Fruit fly (Drosophila melanogaster): Measurements from ENCODE around the gene fz.

The fz gene

dm6 chr3L:14274088-14275058 is at the start of gene fz:
Gene fz, plus strand, starts transcription at chr3L:14274343.
- no peak for TF ChIP-seq noc (tag; optimal IDR thresholded peaks at IDR 0.05)

DNA sequence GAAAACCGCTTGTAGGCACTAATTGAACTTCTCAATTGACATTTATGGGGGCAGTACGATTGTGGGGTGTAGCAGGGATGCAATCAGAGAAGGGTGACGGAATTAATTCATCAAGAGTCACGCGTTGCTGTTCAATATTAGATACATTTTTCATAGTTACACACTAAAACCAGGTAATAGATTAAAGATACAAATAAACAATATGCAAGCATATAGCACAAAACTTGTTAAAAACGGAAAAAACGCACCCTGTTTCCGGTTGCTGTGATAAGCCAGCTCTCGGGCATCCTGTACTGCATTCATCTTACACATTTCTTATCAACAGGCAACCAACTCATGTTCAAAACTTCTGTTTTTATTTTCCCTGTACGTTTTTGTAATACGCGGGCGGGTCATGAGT is 45.1 kb upstream of the fz start:
- no peak for TF ChIP-seq noc (tag; optimal IDR thresholded peaks at IDR 0.05)

DNA sequence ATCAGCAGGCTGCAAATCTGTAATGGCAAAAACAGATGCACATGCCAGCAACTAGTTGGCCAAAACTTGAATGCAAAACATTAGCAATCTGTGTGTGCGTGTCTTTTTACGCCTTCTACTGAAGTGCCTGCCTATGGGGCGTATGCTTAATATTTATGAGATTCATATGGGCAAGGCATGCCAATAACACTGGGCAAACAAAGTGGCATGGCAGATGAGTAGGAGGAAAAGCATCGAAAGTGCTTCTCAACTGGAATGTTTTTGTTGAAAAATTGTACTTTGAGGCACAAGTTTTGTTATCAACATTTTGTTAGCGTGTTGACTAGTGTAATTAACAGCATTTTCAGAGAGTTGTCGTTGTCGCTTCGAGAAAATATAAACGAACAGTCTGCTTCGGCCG is 44.7 kb upstream of the fz start:
- no peak for TF ChIP-seq noc (tag; optimal IDR thresholded peaks at IDR 0.05)

dm6 chr3L:14233169-14233568 is 41.0 kb upstream of the fz start, which contains the start of gene CG7924:
Gene CG7924, plus strand, starts transcription at chr3L:14233469.
- no peak for TF ChIP-seq noc (tag; optimal IDR thresholded peaks at IDR 0.05)

DNA sequence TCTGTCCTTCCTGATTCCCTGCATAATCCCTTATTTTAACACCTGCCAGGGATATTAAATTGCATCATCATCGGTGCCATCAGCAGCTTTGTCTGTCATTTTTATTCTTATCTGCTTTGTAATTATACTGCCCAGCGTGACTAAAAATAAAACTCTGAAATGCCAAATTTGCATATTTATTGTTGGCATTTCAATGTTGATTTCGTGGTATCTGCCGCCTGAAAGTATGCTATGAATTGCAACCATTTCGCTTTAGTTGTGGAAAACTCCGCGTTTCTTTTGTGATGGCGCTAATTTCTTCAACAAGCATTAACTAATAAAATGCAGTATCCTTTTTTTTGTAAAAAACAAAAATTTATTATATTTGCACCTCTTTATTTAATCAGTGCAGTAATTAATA is 38.3 kb upstream of the fz start, which contains the start of gene CG34244:
Gene CG34244 (minus strand): TSS at position 122 of the 400 bp plus-strand sequence.
- TF ChIP-seq noc (tag; optimal IDR thresholded peaks at IDR 0.05), result no peak

dm6 chr3L:14236335-14236734 is 37.8 kb upstream of the fz start, which contains the start of gene CG7906:
Gene CG7906, plus strand, starts transcription at chr3L:14236635.
- no peak for TF ChIP-seq noc (tag; optimal IDR thresholded peaks at IDR 0.05)

dm6 chr3L:14239325-14239724 is 34.8 kb upstream of the fz start:
- TF ChIP-seq noc (tag; optimal IDR thresholded peaks at IDR 0.05), result no peak

DNA sequence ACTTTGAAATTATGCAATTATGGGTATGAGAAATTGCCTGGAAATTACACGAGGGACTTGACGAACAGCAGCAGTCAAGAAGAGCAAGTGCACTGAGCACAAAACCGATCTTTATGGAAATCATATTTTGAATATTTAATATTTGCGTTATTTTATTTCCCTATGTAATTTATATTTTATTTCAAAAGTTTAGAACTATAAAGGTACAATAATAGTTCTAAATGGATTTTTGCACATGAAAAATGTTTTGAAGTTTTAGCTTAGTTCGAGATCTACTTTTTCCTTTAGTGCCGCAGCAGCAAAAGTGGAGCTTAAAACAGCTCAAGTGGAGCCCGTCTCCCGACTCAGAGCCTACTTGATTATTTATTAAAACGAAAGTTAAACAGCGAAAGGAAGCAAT is 33.1 kb upstream of the fz start:
- TF ChIP-seq noc (tag; optimal IDR thresholded peaks at IDR 0.05), result no peak

dm6 chr3L:14253455-14253854 is 20.7 kb upstream of the fz start:
- no peak for TF ChIP-seq noc (tag; optimal IDR thresholded peaks at IDR 0.05)

DNA sequence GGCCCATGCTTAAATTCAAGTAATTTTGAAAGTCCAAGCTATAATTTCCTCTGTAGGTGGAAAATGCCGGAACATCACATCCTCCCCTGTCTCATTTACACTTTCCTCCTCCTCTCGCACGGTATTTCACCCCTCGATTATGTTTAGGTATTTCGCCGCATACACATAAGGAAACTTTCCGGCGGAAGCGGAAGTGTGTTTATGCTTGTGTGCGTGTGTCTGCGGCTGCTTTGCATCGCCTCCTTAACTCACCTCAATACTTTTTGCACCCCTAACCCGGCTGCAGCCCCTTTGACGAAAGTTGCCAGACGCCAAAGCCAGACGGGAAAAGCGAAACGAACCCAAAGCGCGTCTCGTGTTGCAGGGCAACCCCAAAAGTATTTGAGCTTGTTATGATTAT is 11.4 kb upstream of the fz start:
- TF ChIP-seq noc (tag; optimal IDR thresholded peaks at IDR 0.05), result no peak

DNA sequence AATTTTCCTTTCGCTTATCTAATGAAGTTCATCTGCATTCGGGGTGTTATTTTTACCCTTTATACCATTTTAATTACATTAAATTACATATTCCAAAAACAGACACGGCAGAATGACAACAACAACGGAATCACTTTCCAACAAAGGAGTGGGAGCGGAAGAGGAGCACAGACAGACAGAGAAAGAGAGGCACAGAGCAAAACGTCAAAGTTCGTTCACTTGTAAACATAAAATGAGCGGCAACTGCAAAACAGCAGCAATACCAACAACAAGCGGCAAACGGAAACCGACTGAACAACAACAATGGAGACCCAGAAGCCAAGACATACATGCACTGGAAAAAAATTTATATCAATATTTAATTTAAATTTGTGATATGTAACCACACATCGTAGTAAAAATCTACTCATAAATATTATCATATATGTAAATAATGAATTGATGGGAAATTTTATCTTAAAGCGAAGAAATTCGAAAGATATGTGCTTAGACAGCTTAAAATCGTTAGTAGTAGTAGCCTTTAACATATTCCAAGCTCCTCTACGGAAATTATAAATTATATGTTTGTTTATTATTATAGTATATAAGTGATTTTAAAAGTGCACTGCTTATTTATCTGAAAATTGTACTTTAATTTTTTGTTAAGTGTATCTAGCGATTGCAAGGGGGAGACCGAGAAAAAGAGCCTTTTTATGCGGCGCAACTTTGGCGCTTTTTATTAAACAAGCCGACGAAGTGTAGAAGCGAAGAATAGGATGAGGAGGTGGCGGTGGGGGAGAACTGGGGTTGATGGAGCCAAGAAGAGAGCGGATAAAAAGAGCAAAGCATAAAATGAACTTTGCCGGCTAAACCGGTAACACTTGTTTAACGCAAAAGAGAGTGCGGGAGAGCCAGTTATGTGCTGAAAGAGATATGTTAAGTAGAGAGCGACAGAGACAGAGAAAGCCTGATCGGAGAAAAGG is 1.8 kb upstream of the fz start:
- TF ChIP-seq noc (tag; optimal IDR thresholded peaks at IDR 0.05), result peak; percentile 85

DNA sequence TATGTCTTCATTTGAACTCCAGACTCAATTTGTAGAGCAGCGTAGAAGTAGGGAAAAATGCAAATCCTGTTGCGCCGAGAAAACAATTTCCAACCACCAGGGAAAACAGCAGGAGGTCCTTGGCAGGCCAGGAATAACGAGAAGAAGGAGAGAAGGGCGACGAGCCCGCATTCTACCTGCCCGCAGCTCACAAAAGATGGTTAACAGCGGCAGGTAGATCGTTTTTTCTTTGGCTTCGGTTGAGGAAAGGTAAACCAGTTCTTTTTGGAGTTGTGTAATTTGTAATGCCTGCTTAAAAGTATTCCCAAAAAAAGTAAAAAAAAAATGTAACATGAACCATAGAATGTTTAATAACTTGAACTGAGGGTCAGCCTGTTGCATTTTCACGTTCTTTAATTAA is 2.0 kb downstream of the fz start:
- no peak for TF ChIP-seq noc (tag; optimal IDR thresholded peaks at IDR 0.05)

DNA sequence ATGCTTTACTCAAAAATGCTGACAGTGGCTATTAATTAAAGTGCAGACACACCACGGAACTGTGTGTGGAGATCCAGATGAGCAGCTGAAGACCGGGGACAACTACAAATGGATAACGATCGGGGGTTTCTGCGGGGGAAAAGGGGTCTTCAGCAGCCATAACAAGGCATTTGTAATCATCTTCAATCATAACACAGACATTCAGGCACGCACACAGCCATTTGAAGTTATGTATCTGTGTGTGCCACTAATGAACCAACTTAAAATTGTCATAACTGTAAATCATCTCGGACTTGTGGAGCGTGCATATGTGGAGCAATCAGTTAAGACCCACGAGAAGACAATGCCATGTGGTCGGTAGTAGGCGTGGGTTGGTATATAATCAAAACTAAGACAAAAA is 8.0 kb downstream of the fz start:
- no peak for TF ChIP-seq noc (tag; optimal IDR thresholded peaks at IDR 0.05)

DNA sequence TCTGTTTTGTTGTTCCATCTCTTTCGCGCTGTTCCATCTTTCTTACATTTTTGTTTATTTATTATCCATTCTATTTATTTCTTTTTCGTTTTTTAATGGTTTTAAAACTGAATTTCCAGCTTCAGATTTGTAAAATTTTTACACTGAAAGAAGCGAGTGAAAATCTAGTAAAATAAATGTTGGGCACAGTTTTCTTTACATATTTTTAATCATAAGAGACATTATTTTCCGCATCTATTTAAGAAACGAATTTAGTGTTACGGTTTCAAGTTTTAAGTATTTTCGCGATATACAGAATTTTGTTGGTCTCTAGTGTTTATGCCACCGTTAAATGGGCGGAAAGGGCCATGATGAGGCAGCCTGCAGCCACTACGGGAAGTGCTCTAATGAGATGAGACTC is 13.7 kb downstream of the fz start:
- TF ChIP-seq noc (tag; optimal IDR thresholded peaks at IDR 0.05), result no peak

DNA sequence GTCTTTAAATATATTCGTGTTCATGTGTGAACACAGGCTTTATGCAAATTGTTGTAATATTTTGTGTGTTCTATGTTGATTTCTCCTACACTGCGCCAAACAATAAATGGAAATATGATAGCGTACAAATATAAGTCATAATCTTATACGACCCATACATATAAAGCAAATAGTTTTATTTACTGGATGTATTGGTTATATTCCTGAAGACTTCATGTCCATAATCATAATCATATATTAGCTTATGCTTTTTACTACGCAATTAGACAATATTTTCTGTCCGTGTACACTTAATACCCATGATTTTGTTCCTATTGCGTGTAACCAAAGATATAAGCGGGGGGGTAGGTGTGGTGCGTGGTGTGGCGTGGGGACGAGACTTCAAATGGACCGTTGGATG is 22.3 kb downstream of the fz start:
- no peak for TF ChIP-seq noc (tag; optimal IDR thresholded peaks at IDR 0.05)

DNA sequence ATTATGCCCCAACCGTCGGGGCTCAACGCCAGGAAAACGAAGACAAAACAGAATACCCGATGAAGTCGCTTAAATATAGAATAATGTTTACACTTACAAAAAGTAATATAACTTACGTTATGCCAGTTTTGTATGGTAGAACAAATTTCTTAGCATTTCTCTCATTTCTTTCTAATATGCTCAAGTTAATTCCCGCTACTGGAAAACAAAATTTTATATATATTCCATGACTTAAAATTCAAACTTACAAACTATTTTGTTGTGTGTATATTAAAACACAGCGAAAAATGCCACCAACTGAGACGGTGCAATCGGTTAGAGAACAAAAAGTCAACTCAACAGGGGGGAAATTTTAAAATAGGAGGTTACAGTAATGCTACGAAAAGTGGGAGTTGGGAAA is 23.3 kb downstream of the fz start:
- peak; percentile 23 for TF ChIP-seq noc (tag; optimal IDR thresholded peaks at IDR 0.05)
